Worm (Caenorhabditis elegans) whole organism, young adult: ENCODE results near the gene hif-1.

Experiments used
- B0035.1 ChIP-seq: sonication (generic microtip); optimal IDR thresholded peaks from 2 replicates; lab custom pipeline; 2016; ENCODE audit warnings: missing genetic modification characterization, mild to moderate bottlenecking, missing compliant biosample characterization, missing genotype, missing genetic modification reagents
- C17E4.6 ChIP-seq: fragments of 200-800 bp; sonication (Bioruptor generic); IDR thresholded peaks from 2 replicates; pipeline ENCODE4 v1.3.6; 2022; ENCODE audit warnings: missing genetic modification reagents, missing genetic modification characterization, missing compliant biosample characterization
- F10E7.11 ChIP-seq: sonication (generic microtip); optimal IDR thresholded peaks from 2 replicates; lab custom pipeline; 2017; ENCODE audit warnings: mild to moderate bottlenecking, missing genetic modification characterization, moderate library complexity, missing compliant biosample characterization
- F52B5.7 ChIP-seq: sonication (generic microtip); optimal IDR thresholded peaks from 2 replicates; lab custom pipeline; 2016; ENCODE audit warnings: mild to moderate bottlenecking, missing genetic modification characterization, missing compliant biosample characterization
- F57A8.1 ChIP-seq: fragments of 200-800 bp; sonication (Bioruptor generic); optimal IDR thresholded peaks from 2 replicates; lab custom pipeline; 2018; ENCODE audit warnings: mild to moderate bottlenecking, missing genetic modification characterization, moderate library complexity, missing compliant biosample characterization
- F57C9.4 ChIP-seq: sonication (generic microtip); optimal IDR thresholded peaks from 2 replicates; lab custom pipeline; 2017; ENCODE audit warnings: mild to moderate bottlenecking, missing genetic modification characterization, missing compliant biosample characterization
- K11D2.4 ChIP-seq: fragments of 200-800 bp; sonication (Bioruptor generic); IDR thresholded peaks from 2 replicates; pipeline ENCODE4 v1.3.6; 2022; ENCODE audit warnings: missing genetic modification reagents, missing genetic modification characterization, missing compliant biosample characterization
- K12H6.12 ChIP-seq: fragments of 200-800 bp; sonication (Bioruptor generic); optimal IDR thresholded peaks from 2 replicates; lab custom pipeline; 2018; ENCODE audit warnings: mild to moderate bottlenecking, missing genetic modification characterization, missing compliant biosample characterization
- Y53G8AR.9 ChIP-seq: fragments of 200-800 bp; sonication (Bioruptor generic); conservative IDR thresholded peaks from 2 replicates; pipeline ENCODE4 v1.3.6; 2022; ENCODE audit warnings: missing genetic modification reagents, missing genetic modification characterization, missing compliant biosample characterization
- Y56A3A.18 ChIP-seq: fragments of 200-800 bp; sonication (Bioruptor generic); IDR thresholded peaks from 2 replicates; pipeline ENCODE4 v1.3.6; 2022; ENCODE audit warnings: missing genetic modification reagents, missing genetic modification characterization, missing compliant biosample characterization
- Y95B8A.8 ChIP-seq: fragments of 200-800 bp; sonication (Bioruptor generic); IDR thresholded peaks from 2 replicates; pipeline ENCODE4 v1.3.6; 2022; ENCODE audit warnings: missing genetic modification reagents, missing genetic modification characterization, missing compliant biosample characterization
- ZK185.1 ChIP-seq: sonication (generic microtip); optimal IDR thresholded peaks from 2 replicates; lab custom pipeline; 2016; ENCODE audit warnings: mild to moderate bottlenecking, missing genetic modification characterization, missing compliant biosample characterization; ENCODE audit not compliant: poor library complexity, severe bottlenecking
- akir-1 ChIP-seq: fragments of 200-800 bp; sonication (Bioruptor generic); optimal IDR thresholded peaks from 2 replicates; lab custom pipeline; 2018; ENCODE audit warnings: mild to moderate bottlenecking, missing genetic modification characterization, moderate library complexity, missing compliant biosample characterization
- aptf-3 ChIP-seq: fragments of 200-800 bp; sonication (Bioruptor generic); IDR thresholded peaks from 2 replicates; pipeline ENCODE4 v1.3.6; 2022; ENCODE audit warnings: missing genetic modification characterization, missing compliant biosample characterization
- attf-5 ChIP-seq: fragments of 200-800 bp; sonication (Bioruptor generic); optimal IDR thresholded peaks from 2 replicates; lab custom pipeline; 2018; ENCODE audit warnings: mild to moderate bottlenecking, missing genetic modification characterization, missing compliant biosample characterization
- bed-2 ChIP-seq: fragments of 200-800 bp; sonication (Bioruptor generic); IDR thresholded peaks from 2 replicates; pipeline ENCODE4 v1.3.6; 2022; ENCODE audit warnings: missing genetic modification reagents, missing genetic modification characterization, missing compliant biosample characterization
- ccch-3 ChIP-seq: fragments of 200-800 bp; sonication (Bioruptor generic); optimal IDR thresholded peaks from 2 replicates; lab custom pipeline; 2018; ENCODE audit warnings: mild to moderate bottlenecking, missing genetic modification characterization, missing compliant biosample characterization
- ceh-79 ChIP-seq: sonication (generic microtip); optimal IDR thresholded peaks from 2 replicates; lab custom pipeline; 2017; ENCODE audit warnings: mild to moderate bottlenecking, missing genetic modification characterization, missing compliant biosample characterization
- dox-1 ChIP-seq: fragments of 200-800 bp; sonication (Bioruptor generic); IDR thresholded peaks from 2 replicates; pipeline ENCODE4 v1.3.6; 2022; ENCODE audit warnings: missing genetic modification reagents, missing genetic modification characterization, missing compliant biosample characterization
- dpff-1 ChIP-seq: sonication (generic microtip); optimal IDR thresholded peaks from 2 replicates; lab custom pipeline; 2017; ENCODE audit warnings: mild to moderate bottlenecking, missing genetic modification characterization, missing compliant biosample characterization
- egrh-3 ChIP-seq: fragments of 200-800 bp; sonication (Bioruptor generic); IDR thresholded peaks from 2 replicates; pipeline ENCODE4 v1.3.6; 2022; ENCODE audit warnings: missing genetic modification reagents, missing genetic modification characterization, missing compliant biosample characterization
- fkh-3 ChIP-seq: sonication (generic microtip); optimal IDR thresholded peaks from 2 replicates; lab custom pipeline; 2016; ENCODE audit warnings: mild to moderate bottlenecking, missing genetic modification characterization, missing compliant biosample characterization
- him-1 ChIP-seq: sonication (generic microtip); optimal IDR thresholded peaks from 2 replicates; lab custom pipeline; 2016; ENCODE audit warnings: missing genotype, missing genetic modification reagents, missing genetic modification characterization, missing compliant biosample characterization
- hlh-12 ChIP-seq: sonication (generic microtip); optimal IDR thresholded peaks from 2 replicates; lab custom pipeline; 2016; ENCODE audit warnings: missing genetic modification characterization, missing compliant biosample characterization
- hrde-1 ChIP-seq: sonication (generic microtip); optimal IDR thresholded peaks from 2 replicates; lab custom pipeline; 2016; ENCODE audit warnings: missing genetic modification characterization, mild to moderate bottlenecking, missing compliant biosample characterization, moderate library complexity, missing genotype, missing genetic modification reagents, borderline replicate concordance
- hsf-1 ChIP-seq: fragments of 200-800 bp; sonication (Bioruptor generic); IDR thresholded peaks from 2 replicates; pipeline ENCODE4 v1.3.6; 2022; ENCODE audit warnings: missing genetic modification reagents, missing genetic modification characterization, missing compliant biosample characterization
- madf-3 ChIP-seq: fragments of 200-800 bp; sonication (Bioruptor generic); IDR thresholded peaks from 2 replicates; pipeline ENCODE4 v1.3.6; 2022; ENCODE audit warnings: missing genetic modification reagents, missing genetic modification characterization, missing compliant biosample characterization
- mcd-1 ChIP-seq: fragments of 200-800 bp; sonication (Bioruptor generic); IDR thresholded peaks from 2 replicates; pipeline ENCODE4 v1.3.6; 2022; ENCODE audit warnings: missing genetic modification reagents, missing genetic modification characterization, missing compliant biosample characterization
- mes-4 ChIP-seq: sonication (generic microtip); optimal IDR thresholded peaks from 2 replicates; lab custom pipeline; 2016; ENCODE audit warnings: missing genotype, missing genetic modification characterization, missing compliant biosample characterization
- mxl-1 ChIP-seq: sonication (generic microtip); optimal IDR thresholded peaks from 2 replicates; lab custom pipeline; 2016; ENCODE audit warnings: missing genetic modification characterization, missing compliant biosample characterization
- nhr-27 ChIP-seq: fragments of 200-800 bp; sonication (Bioruptor generic); optimal IDR thresholded peaks from 2 replicates; lab custom pipeline; 2018; ENCODE audit warnings: mild to moderate bottlenecking, missing genetic modification characterization, moderate library complexity, missing compliant biosample characterization
- pbrm-1 ChIP-seq: fragments of 200-800 bp; sonication (Bioruptor generic); IDR thresholded peaks from 2 replicates; pipeline ENCODE4 v1.3.6; 2022; ENCODE audit warnings: missing genetic modification reagents, missing genetic modification characterization, missing compliant biosample characterization
- pha-4 ChIP-seq: fragments of 150-350 bp; sonication (generic microtip); optimal IDR thresholded peaks from 2 replicates; lab custom pipeline; 2014; ENCODE audit warnings: missing biosample characterization, missing genetic modification reagents, missing genetic modification characterization
- sdz-38 ChIP-seq: sonication (generic microtip); optimal IDR thresholded peaks from 2 replicates; lab custom pipeline; 2016; ENCODE audit warnings: missing genotype, missing genetic modification characterization, missing compliant biosample characterization
- sea-2 ChIP-seq: fragments of 200-800 bp; sonication (Bioruptor generic); IDR thresholded peaks from 2 replicates; pipeline ENCODE4 v1.3.6; 2022; ENCODE audit warnings: missing genetic modification characterization, missing compliant biosample characterization
- snpc-3.4 ChIP-seq: sonication (generic microtip); optimal IDR thresholded peaks from 2 replicates; lab custom pipeline; 2017; ENCODE audit warnings: missing genetic modification characterization, mild to moderate bottlenecking, missing compliant biosample characterization, antibody characterized with exemption, moderate library complexity, missing genotype, missing genetic modification reagents
- sptf-2 ChIP-seq: fragments of 200-800 bp; sonication (Bioruptor generic); optimal IDR thresholded peaks from 2 replicates; lab custom pipeline; 2018; ENCODE audit warnings: mild to moderate bottlenecking, missing genetic modification characterization, missing compliant biosample characterization
- tlf-1 ChIP-seq: fragments of 200-800 bp; sonication (Bioruptor generic); optimal IDR thresholded peaks from 2 replicates; lab custom pipeline; 2018; ENCODE audit warnings: mild to moderate bottlenecking, missing genetic modification characterization, missing compliant biosample characterization
- zfh-2 ChIP-seq: fragments of 200-800 bp; sonication (Bioruptor generic); conservative IDR thresholded peaks from 2 replicates; pipeline ENCODE4 v1.3.6; 2022; ENCODE audit warnings: missing genetic modification reagents, missing genetic modification characterization, missing compliant biosample characterization
- ztf-28 ChIP-seq: fragments of 200-800 bp; sonication (Bioruptor generic); IDR thresholded peaks from 2 replicates; pipeline ENCODE4 v1.3.6; 2022; ENCODE audit warnings: missing genetic modification reagents, missing genetic modification characterization, missing compliant biosample characterization
- ztf-3 ChIP-seq: fragments of 200-800 bp; sonication (Bioruptor generic); optimal IDR thresholded peaks from 2 replicates; lab custom pipeline; 2018; ENCODE audit warnings: mild to moderate bottlenecking, missing genetic modification characterization, missing compliant biosample characterization

hif-1 gene

DNA sequence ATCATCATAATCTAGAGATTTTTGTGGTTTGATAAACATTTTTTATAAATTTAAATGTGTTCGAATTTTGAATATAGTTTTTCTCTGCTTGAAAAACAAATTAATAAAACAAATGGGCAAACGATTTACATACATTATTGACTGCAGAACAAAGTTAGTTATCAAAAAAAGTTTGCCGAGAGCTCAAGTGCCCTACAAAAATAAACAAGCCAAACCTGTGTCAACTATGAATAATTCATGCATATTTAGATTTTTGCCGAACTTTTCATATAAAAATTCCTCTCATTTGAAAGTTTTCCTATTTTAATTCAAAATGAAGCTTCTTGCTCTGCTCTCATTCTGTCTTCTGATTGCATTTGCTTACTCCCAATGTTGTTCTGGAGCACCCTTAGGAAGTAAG, 35.6 kb downstream of the hif-1 start, which contains the start of gene sshk-1 (continued):
- TF ChIP-seq egrh-3 = no peak
- TF ChIP-seq akir-1 = no peak
- no peak for TF ChIP-seq him-1 (tag; lab: Kevin White, UChicago)
- TF ChIP-seq B0035.1 = no peak
- no peak for TF ChIP-seq F57A8.1 (GFP tag; lab: Kevin White, UChicago)

DNA sequence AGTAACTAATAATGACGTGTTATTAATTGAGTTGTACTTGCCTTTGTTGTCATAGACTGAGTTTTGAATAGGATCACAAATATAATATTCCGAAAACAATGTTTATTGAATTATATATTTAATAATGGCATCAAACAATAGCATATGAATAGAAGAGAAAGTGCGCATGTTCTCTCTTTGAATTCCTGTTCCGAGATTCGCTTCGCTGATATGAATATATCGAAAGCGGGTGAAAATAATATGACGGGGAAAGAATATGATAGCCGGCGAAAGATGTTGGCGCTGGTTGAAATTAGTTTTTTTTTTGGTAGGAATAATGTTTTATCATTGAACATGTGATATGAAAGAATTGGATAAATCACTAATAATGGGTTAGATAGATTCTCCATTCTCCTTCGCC, 39.8 kb downstream of the hif-1 start, which contains the start of gene T03D8.6:
TSS of gene T03D8.6 (minus strand) at position 298 of the 400 bp plus-strand sequence.
- no peak for TF ChIP-seq F10E7.11 (tag; lab: Kevin White, UChicago)
- no peak for TF ChIP-seq ceh-79 (tag; lab: Kevin White, UChicago)
- no peak for TF ChIP-seq mxl-1 (tag; lab: Kevin White, UChicago)
- no peak for TF ChIP-seq sdz-38 (tag; lab: Kevin White, UChicago)
- TF ChIP-seq Y95B8A.8 (GFP tag; lab: Robert Waterston, UW) = no peak
- no peak for TF ChIP-seq F57C9.4 (tag; lab: Kevin White, UChicago)
- TF ChIP-seq sea-2 (GFP tag; lab: Robert Waterston, UW) = no peak
- no peak for TF ChIP-seq madf-3 (GFP tag; lab: Robert Waterston, UW)

DNA sequence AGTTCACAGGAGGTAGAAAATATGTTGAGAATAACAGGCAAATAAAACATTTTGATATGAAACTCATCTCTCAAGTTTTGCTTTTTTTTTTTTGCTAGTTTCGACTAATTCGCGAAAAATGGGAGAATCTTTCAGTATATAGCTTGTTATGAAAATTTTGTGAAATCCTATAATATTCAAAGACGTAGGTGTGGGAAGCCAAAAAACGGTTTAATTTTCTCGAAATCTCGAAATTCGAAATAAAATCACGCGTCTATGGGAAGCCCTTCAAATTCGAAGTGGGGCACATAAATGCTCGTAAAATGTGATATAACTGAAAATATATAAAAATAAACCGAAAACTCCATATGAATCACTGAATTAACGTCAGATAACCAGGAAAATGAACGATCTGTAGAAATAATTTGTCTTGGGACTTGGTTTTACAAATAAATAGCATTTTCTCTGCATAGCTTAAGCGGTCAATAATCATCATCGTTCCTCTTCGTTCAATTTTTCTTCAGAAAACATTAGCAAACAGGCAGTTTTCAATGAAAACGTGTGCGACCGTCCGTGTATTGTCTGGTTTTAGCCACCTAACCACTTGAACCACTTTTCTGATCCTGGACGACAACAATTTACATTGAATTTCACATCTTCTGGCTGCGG, 44.9 kb downstream of the hif-1 start, which contains the start of the genes gcy-22 and grl-14:
TSS of gene gcy-22 (minus strand) at position 101 of the 648 bp plus-strand sequence.
TSS of gene grl-14 (plus strand) at position 598 of the 648 bp plus-strand sequence.
- no peak for TF ChIP-seq tlf-1 (GFP tag; lab: Kevin White, UChicago)

DNA sequence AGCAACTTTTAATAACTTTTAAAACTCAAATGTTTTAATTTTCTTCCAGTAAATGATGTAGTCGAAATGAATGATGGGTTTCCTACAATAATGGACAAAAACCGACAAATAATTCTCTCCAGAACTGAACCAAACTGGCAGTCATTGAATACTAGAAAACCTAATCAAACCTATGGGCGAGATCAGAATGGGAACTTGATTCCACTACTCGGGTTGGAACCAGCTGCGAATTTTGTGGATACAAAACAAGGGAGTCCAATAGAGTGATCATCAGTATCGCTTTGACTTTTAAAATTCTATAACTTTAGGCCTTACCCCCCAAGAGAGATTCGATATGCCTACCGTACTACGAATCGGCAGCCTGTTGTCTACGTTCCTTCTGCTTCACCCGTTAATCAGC, 46.4 kb downstream of the hif-1 start:
- TF ChIP-seq him-1 (tag; lab: Kevin White, UChicago) (no peak), zfh-2 (GFP tag; lab: Robert Waterston, UW) (no peak), pbrm-1 (GFP tag; lab: Robert Waterston, UW) (no peak), mes-4 (tag; lab: Kevin White, UChicago) (no peak), nhr-27 (tag; lab: Kevin White, UChicago) (no peak), sptf-2 (GFP tag; lab: Kevin White, UChicago) (no peak), Y56A3A.18 (GFP tag; lab: Robert Waterston, UW) (no peak), dpff-1 (no peak), dox-1 (GFP tag; lab: Robert Waterston, UW) (no peak), Y95B8A.8 (GFP tag; lab: Robert Waterston, UW) (no peak)
- TF ChIP-seq, all 124 proteins: peak for 0

DNA sequence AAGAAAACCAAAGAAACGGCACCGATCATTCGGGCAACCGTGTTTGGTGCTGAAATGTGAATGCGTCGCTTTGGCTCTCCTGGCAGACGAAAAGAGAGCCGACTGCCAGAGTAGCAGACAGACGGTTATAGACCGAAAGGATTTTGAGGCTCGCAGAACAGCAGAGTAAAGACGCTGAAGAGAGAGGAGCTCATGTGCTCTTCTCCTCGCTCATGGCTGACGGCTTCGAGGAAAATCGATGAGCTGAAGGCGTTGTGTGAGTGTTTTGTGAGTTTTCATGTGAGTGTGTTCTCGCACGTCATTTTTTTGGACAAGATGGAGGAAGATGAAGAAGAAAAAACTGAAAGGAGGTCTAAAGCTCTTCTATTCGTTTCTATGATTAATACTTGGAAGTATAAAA, 48.6 kb downstream of the hif-1 start, which contains the start of gene sbt-1:
TSS of gene sbt-1 (minus strand) at position 62 of the 400 bp plus-strand sequence.
- TF ChIP-seq pha-4 (tag; lab: Kevin White, UChicago) (no peak), ztf-28 (GFP tag; lab: Robert Waterston, UW) (no peak), zfh-2 (GFP tag; lab: Robert Waterston, UW) (peak; percentile 64), fkh-3 (no peak), Y95B8A.8 (GFP tag; lab: Robert Waterston, UW) (no peak), F52B5.7 (tag; lab: Kevin White, UChicago) (no peak), hlh-12 (no peak), attf-5 (GFP tag; lab: Kevin White, UChicago) (peak; percentile 13), ztf-3 (GFP tag; lab: Kevin White, UChicago) (no peak), aptf-3 (GFP tag; lab: Robert Waterston, UW) (no peak), ccch-3 (GFP tag; lab: Kevin White, UChicago) (no peak), egrh-3 (0 out of 2 replicates have a peak, but pooled peaks have one; percentile 7), bed-2 (GFP tag; lab: Robert Waterston, UW) (0 out of 2 replicates have a peak, but pooled peaks have one; percentile 15), hrde-1 (tag; lab: Kevin White, UChicago) (no peak), Y53G8AR.9 (no peak), hsf-1 (GFP tag; lab: Robert Waterston, UW) (no peak), mcd-1 (peak; percentile 45; the same call in 1 of the 2 replicates), K11D2.4 (GFP tag; lab: Robert Waterston, UW) (no peak), ZK185.1 (tag; lab: Kevin White, UChicago) (peak; percentile 37), snpc-3.4 (no peak), K12H6.12 (tag; lab: Kevin White, UChicago) (peak; percentile 58), C17E4.6 (GFP tag; lab: Robert Waterston, UW) (no peak)
